Worm (Caenorhabditis elegans) whole organism, young adult: ENCODE results near the gene epg-4.

Source experiments
- B0019.2 ChIP-seq: fragments of 200-800 bp; sonication (Bioruptor generic); conservative IDR thresholded peaks from 2 replicates; pipeline ENCODE4 v1.3.6; 2022; ENCODE audit warnings: missing genetic modification reagents, missing genetic modification characterization, missing compliant biosample characterization
- B0336.3 ChIP-seq: fragments of 200-800 bp; sonication (Bioruptor generic); IDR thresholded peaks from 2 replicates; pipeline ENCODE4 v1.3.6; 2022; ENCODE audit warnings: missing genetic modification characterization, missing compliant biosample characterization
- C17E4.6 ChIP-seq: fragments of 200-800 bp; sonication (Bioruptor generic); IDR thresholded peaks from 2 replicates; pipeline ENCODE4 v1.3.6; 2022; ENCODE audit warnings: missing genetic modification reagents, missing genetic modification characterization, missing compliant biosample characterization
- F22D6.2 ChIP-seq: sonication (generic microtip); optimal IDR thresholded peaks from 2 replicates; lab custom pipeline; 2016; ENCODE audit warnings: mild to moderate bottlenecking, missing genetic modification characterization, missing compliant biosample characterization
- F23B12.7 ChIP-seq: sonication (generic microtip); optimal IDR thresholded peaks from 2 replicates; lab custom pipeline; 2017; ENCODE audit warnings: missing genetic modification characterization, mild to moderate bottlenecking, missing compliant biosample characterization, antibody characterized with exemption, moderate library complexity; ENCODE audit not compliant: insufficient read depth
- F37B4.10 ChIP-seq: fragments of 200-800 bp; sonication (Bioruptor generic); IDR thresholded peaks from 2 replicates; pipeline ENCODE4 v1.3.6; 2022; ENCODE audit warnings: missing genetic modification characterization, missing compliant biosample characterization
- F39B2.1 ChIP-seq: fragments of 200-800 bp; sonication (Bioruptor generic); IDR thresholded peaks from 2 replicates; pipeline ENCODE4 v1.3.6; 2022; ENCODE audit warnings: missing genetic modification reagents, missing genetic modification characterization, missing compliant biosample characterization
- F57A8.1 ChIP-seq: fragments of 200-800 bp; sonication (Bioruptor generic); optimal IDR thresholded peaks from 2 replicates; lab custom pipeline; 2018; ENCODE audit warnings: mild to moderate bottlenecking, missing genetic modification characterization, moderate library complexity, missing compliant biosample characterization
- T07F8.4 ChIP-seq: sonication (generic microtip); optimal IDR thresholded peaks from 2 replicates; lab custom pipeline; 2016; ENCODE audit warnings: mild to moderate bottlenecking, missing genetic modification characterization, moderate library complexity, missing compliant biosample characterization
- Y53F4B.3 ChIP-seq: fragments of 200-800 bp; sonication (Bioruptor generic); IDR thresholded peaks from 2 replicates; pipeline ENCODE4 v1.3.6; 2022; ENCODE audit warnings: missing genetic modification reagents, missing genetic modification characterization, missing compliant biosample characterization
- Y56A3A.18 ChIP-seq: fragments of 200-800 bp; sonication (Bioruptor generic); IDR thresholded peaks from 2 replicates; pipeline ENCODE4 v1.3.6; 2022; ENCODE audit warnings: missing genetic modification reagents, missing genetic modification characterization, missing compliant biosample characterization
- Y95B8A.8 ChIP-seq: fragments of 200-800 bp; sonication (Bioruptor generic); IDR thresholded peaks from 2 replicates; pipeline ENCODE4 v1.3.6; 2022; ENCODE audit warnings: missing genetic modification reagents, missing genetic modification characterization, missing compliant biosample characterization
- akir-1 ChIP-seq: fragments of 200-800 bp; sonication (Bioruptor generic); optimal IDR thresholded peaks from 2 replicates; lab custom pipeline; 2018; ENCODE audit warnings: mild to moderate bottlenecking, missing genetic modification characterization, moderate library complexity, missing compliant biosample characterization
- aptf-2 ChIP-seq: fragments of 200-800 bp; sonication (Bioruptor generic); conservative IDR thresholded peaks from 2 replicates; pipeline ENCODE4 v1.3.6; 2022; ENCODE audit warnings: missing genetic modification reagents, missing genetic modification characterization, missing compliant biosample characterization
- atf-7 ChIP-seq: sonication (generic microtip); optimal IDR thresholded peaks from 2 replicates; lab custom pipeline; 2017; ENCODE audit warnings: mild to moderate bottlenecking, missing genetic modification characterization, missing compliant biosample characterization
- athp-1 ChIP-seq: sonication (generic microtip); optimal IDR thresholded peaks from 2 replicates; lab custom pipeline; 2017; ENCODE audit warnings: mild to moderate bottlenecking, missing genetic modification characterization, missing compliant biosample characterization
- bed-1 ChIP-seq: fragments of 200-800 bp; sonication (Bioruptor generic); IDR thresholded peaks from 2 replicates; pipeline ENCODE4 v1.3.6; 2022; ENCODE audit warnings: missing genetic modification reagents, missing genetic modification characterization, missing compliant biosample characterization
- ccch-3 ChIP-seq: fragments of 200-800 bp; sonication (Bioruptor generic); optimal IDR thresholded peaks from 2 replicates; lab custom pipeline; 2018; ENCODE audit warnings: mild to moderate bottlenecking, missing genetic modification characterization, missing compliant biosample characterization
- die-1 ChIP-seq: sonication (generic microtip); optimal IDR thresholded peaks from 2 replicates; lab custom pipeline; 2016; ENCODE audit warnings: missing genotype, mild to moderate bottlenecking, missing genetic modification characterization, missing compliant biosample characterization
- efl-1 ChIP-seq: fragments of 150-350 bp; optimal IDR thresholded peaks from 2 replicates; lab custom pipeline; 2014; ENCODE audit warnings: missing biosample characterization, missing genetic modification reagents, missing genetic modification characterization
- egl-44 ChIP-seq: fragments of 200-800 bp; sonication (Bioruptor generic); IDR thresholded peaks from 2 replicates; pipeline ENCODE4 v1.3.6; 2022; ENCODE audit warnings: missing genetic modification reagents, missing genetic modification characterization, missing compliant biosample characterization
- egrh-3 ChIP-seq: fragments of 200-800 bp; sonication (Bioruptor generic); IDR thresholded peaks from 2 replicates; pipeline ENCODE4 v1.3.6; 2022; ENCODE audit warnings: missing genetic modification reagents, missing genetic modification characterization, missing compliant biosample characterization
- ets-4 ChIP-seq: fragments of 200-800 bp; sonication (Bioruptor generic); optimal IDR thresholded peaks from 2 replicates; lab custom pipeline; 2018; ENCODE audit warnings: mild to moderate bottlenecking, missing genetic modification characterization, missing compliant biosample characterization
- gei-17 ChIP-seq: fragments of 200-800 bp; sonication (Bioruptor generic); optimal IDR thresholded peaks from 2 replicates; lab custom pipeline; 2018; ENCODE audit warnings: mild to moderate bottlenecking, missing genetic modification characterization, missing compliant biosample characterization
- hlh-26 ChIP-seq: fragments of 200-800 bp; sonication (Bioruptor generic); conservative IDR thresholded peaks from 2 replicates; pipeline ENCODE4 v1.3.6; 2022; ENCODE audit warnings: missing genetic modification reagents, missing genetic modification characterization, missing compliant biosample characterization
- hmg-1.2 ChIP-seq: fragments of 200-800 bp; sonication (Bioruptor generic); IDR thresholded peaks from 2 replicates; pipeline ENCODE4 v1.3.6; 2022; ENCODE audit warnings: missing genetic modification reagents, missing genetic modification characterization, missing compliant biosample characterization
- hsf-1 ChIP-seq: fragments of 200-800 bp; sonication (Bioruptor generic); IDR thresholded peaks from 2 replicates; pipeline ENCODE4 v1.3.6; 2022; ENCODE audit warnings: missing genetic modification reagents, missing genetic modification characterization, missing compliant biosample characterization
- lag-1 ChIP-seq: fragments of 200-800 bp; sonication (Bioruptor generic); IDR thresholded peaks from 2 replicates; pipeline ENCODE4 v1.3.6; 2022; ENCODE audit warnings: missing genetic modification reagents, missing genetic modification characterization, missing compliant biosample characterization
- let-607 ChIP-seq, 2 experiments: fragments of 200-800 bp in 1 of 2; sonication (Bioruptor generic) in 1 of 2; sonication (generic microtip) in 1 of 2; optimal IDR thresholded peaks; 2 replicates each; lab custom pipeline; 2016 to 2018; ENCODE audit warnings: mild to moderate bottlenecking in 2 of 2, missing compliant biosample characterization in 2 of 2, missing genetic modification characterization in 2 of 2, moderate library complexity in 2 of 2, missing genotype in 1 of 2
- lin-54 ChIP-seq: fragments of 200-800 bp; sonication (Bioruptor generic); optimal IDR thresholded peaks from 2 replicates; lab custom pipeline; 2018; ENCODE audit warnings: mild to moderate bottlenecking, missing genetic modification characterization, missing compliant biosample characterization
- lsl-1 ChIP-seq: fragments of 200-800 bp; sonication (Bioruptor generic); optimal IDR thresholded peaks from 2 replicates; lab custom pipeline; 2018; ENCODE audit warnings: mild to moderate bottlenecking, missing genetic modification characterization, moderate library complexity, missing compliant biosample characterization
- madf-3 ChIP-seq: fragments of 200-800 bp; sonication (Bioruptor generic); IDR thresholded peaks from 2 replicates; pipeline ENCODE4 v1.3.6; 2022; ENCODE audit warnings: missing genetic modification reagents, missing genetic modification characterization, missing compliant biosample characterization
- madf-6 ChIP-seq: fragments of 200-800 bp; sonication (Bioruptor generic); IDR thresholded peaks from 2 replicates; pipeline ENCODE4 v1.3.6; 2022; ENCODE audit warnings: missing genetic modification reagents, missing genetic modification characterization, missing compliant biosample characterization
- mxl-1 ChIP-seq: sonication (generic microtip); optimal IDR thresholded peaks from 2 replicates; lab custom pipeline; 2016; ENCODE audit warnings: missing genetic modification characterization, missing compliant biosample characterization
- nfya-2 ChIP-seq: fragments of 200-800 bp; sonication (Bioruptor generic); IDR thresholded peaks from 2 replicates; pipeline ENCODE4 v1.3.6; 2022; ENCODE audit warnings: missing genetic modification reagents, missing genetic modification characterization, missing compliant biosample characterization
- nfyb-1 ChIP-seq: fragments of 200-800 bp; sonication (Bioruptor generic); IDR thresholded peaks from 2 replicates; pipeline ENCODE4 v1.3.6; 2022; ENCODE audit warnings: missing genetic modification reagents, missing genetic modification characterization, missing compliant biosample characterization
- nhr-80 ChIP-seq: sonication (generic microtip); optimal IDR thresholded peaks from 2 replicates; lab custom pipeline; 2016; ENCODE audit warnings: missing genetic modification characterization, missing compliant biosample characterization
- rec-8 ChIP-seq, 2 experiments: sonication (generic microtip); optimal IDR thresholded peaks; 2 replicates each; lab custom pipeline; 2016; ENCODE audit warnings: mild to moderate bottlenecking in 2 of 2, missing genetic modification characterization in 2 of 2, missing genetic modification reagents in 2 of 2, missing genotype in 2 of 2, missing biosample characterization in 1 of 2, missing compliant biosample characterization in 1 of 2, moderate library complexity in 1 of 2
- repo-1 ChIP-seq: sonication (generic microtip); optimal IDR thresholded peaks from 2 replicates; lab custom pipeline; 2017; ENCODE audit warnings: mild to moderate bottlenecking, missing genetic modification characterization, missing compliant biosample characterization
- sdz-38 ChIP-seq: sonication (generic microtip); optimal IDR thresholded peaks from 2 replicates; lab custom pipeline; 2016; ENCODE audit warnings: missing genotype, missing genetic modification characterization, missing compliant biosample characterization
- somi-1 ChIP-seq: fragments of 200-800 bp; sonication (Bioruptor generic); optimal IDR thresholded peaks from 2 replicates; lab custom pipeline; 2018; ENCODE audit warnings: mild to moderate bottlenecking, missing genetic modification characterization, missing compliant biosample characterization
- tbp1 ChIP-seq: fragments of 200-800 bp; sonication (Bioruptor generic); optimal IDR thresholded peaks from 2 replicates; lab custom pipeline; 2018; ENCODE audit warnings: mild to moderate bottlenecking, missing genetic modification characterization, missing compliant biosample characterization
- tlf-1 ChIP-seq: fragments of 200-800 bp; sonication (Bioruptor generic); optimal IDR thresholded peaks from 2 replicates; lab custom pipeline; 2018; ENCODE audit warnings: mild to moderate bottlenecking, missing genetic modification characterization, missing compliant biosample characterization
- ztf-18 ChIP-seq: sonication (generic microtip); optimal IDR thresholded peaks from 2 replicates; lab custom pipeline; 2016; ENCODE audit warnings: missing genotype, mild to moderate bottlenecking, missing genetic modification characterization, missing compliant biosample characterization
- ztf-3 ChIP-seq: fragments of 200-800 bp; sonication (Bioruptor generic); optimal IDR thresholded peaks from 2 replicates; lab custom pipeline; 2018; ENCODE audit warnings: mild to moderate bottlenecking, missing genetic modification characterization, missing compliant biosample characterization
- ztf-6 ChIP-seq: fragments of 200-800 bp; sonication (Bioruptor generic); IDR thresholded peaks from 2 replicates; pipeline ENCODE4 v1.3.6; 2022; ENCODE audit warnings: missing genetic modification reagents, missing genetic modification characterization, missing compliant biosample characterization

epg-4 gene

ce11 chrIII:7150162-7150561 is 31.8 kb upstream of the epg-4 start:
- TF ChIP-seq hlh-26 (no peak), ccch-3 (GFP tag; lab: Kevin White, UChicago) (no peak), ztf-18 (tag; lab: Kevin White, UChicago) (no peak), Y53F4B.3 (GFP tag; lab: Robert Waterston, UW) (no peak)

- no peak for TF ChIP-seq hsf-1 (GFP tag; lab: Robert Waterston, UW)
- TF ChIP-seq sdz-38 (tag; lab: Kevin White, UChicago), result no peak
- no peak for TF ChIP-seq hmg-1.2 (GFP tag; lab: Robert Waterston, UW)
- TF ChIP-seq C17E4.6, result no peak
- no peak for TF ChIP-seq atf-7 (tag; lab: Kevin White, UChicago)
- TF ChIP-seq die-1, result no peak
- no peak for TF ChIP-seq repo-1 (tag; lab: Kevin White, UChicago)
- TF ChIP-seq egl-44 (GFP tag; lab: Robert Waterston, UW), result no peak
- no peak for TF ChIP-seq somi-1 (GFP tag; lab: Kevin White, UChicago)
- TF ChIP-seq lsl-1, result no peak
Observed at ce11 chrIII:7152569-7152968, 29.4 kb upstream of the epg-4 start.

- TF ChIP-seq tbp1 (GFP tag; lab: Kevin White, UChicago) (peak; percentile 52), lin-54 (GFP tag; lab: Kevin White, UChicago) (peak; percentile 55), atf-7 (tag; lab: Kevin White, UChicago) (peak; percentile 75), tlf-1 (no peak), madf-6 (no peak), B0019.2 (GFP tag; lab: Robert Waterston, UW) (no peak), lag-1 (GFP tag; lab: Robert Waterston, UW) (no peak), hlh-26 (no peak), F23B12.7 (tag; lab: Kevin White, UChicago) (no peak), F39B2.1 (GFP tag; lab: Robert Waterston, UW) (no peak), egrh-3 (GFP tag; lab: Robert Waterston, UW) (no peak; the same call in 1 of the 2 replicates), mxl-1 (tag; lab: Kevin White, UChicago) (no peak), lsl-1 (no peak), C17E4.6 (no peak), ztf-3 (GFP tag; lab: Kevin White, UChicago) (no peak), madf-3 (GFP tag; lab: Robert Waterston, UW) (no peak), rec-8 (tag; optimal IDR thresholded peaks at IDR 0.05; lab: Kevin White, UChicago) (no peak), nfya-2 (GFP tag; lab: Robert Waterston, UW) (no peak), efl-1 (GFP tag; lab: Kevin White, UChicago) (no peak), T07F8.4 (tag; lab: Kevin White, UChicago) (no peak), bed-1 (no peak), let-607 (tag; optimal IDR thresholded peaks at IDR 0.05; lab: Kevin White, UChicago) (peak in 1 of 2 experiments; percentile 2), ets-4 (GFP tag; lab: Kevin White, UChicago) (no peak), nfyb-1 (peak; percentile 57), B0336.3 (GFP tag; lab: Robert Waterston, UW) (0 out of 2 replicates have a peak, but pooled peaks have one; percentile 38), ztf-6 (GFP tag; lab: Robert Waterston, UW) (no peak), Y56A3A.18 (GFP tag; lab: Robert Waterston, UW) (no peak), akir-1 (GFP tag; lab: Kevin White, UChicago) (no peak), Y95B8A.8 (no peak), aptf-2 (GFP tag; lab: Robert Waterston, UW) (peak; percentile 59), F57A8.1 (GFP tag; lab: Kevin White, UChicago) (no peak), athp-1 (peak; percentile 13), F22D6.2 (no peak), nhr-80 (tag; lab: Kevin White, UChicago) (peak; percentile 4), gei-17 (peak; percentile 32), F37B4.10 (GFP tag; lab: Robert Waterston, UW) (no peak)
Observed at ce11 chrIII:7153747-7154238, 28.2 kb upstream of the epg-4 start, which contains the start of gene ogt-1. TSS of gene ogt-1 (minus strand) at chrIII:7153797.
